Fruit fly (Drosophila melanogaster) whole organism, embryonic: ENCODE measurements around the gene MsR1.

Experiments
- Antp ChIP-seq: fragments of 200-800 bp; sonication (Bioruptor generic); optimal IDR thresholded peaks from 3 replicates; lab custom pipeline; 2016; ENCODE audit warnings: missing biosample characterization, missing genetic modification characterization
- B-H1 ChIP-seq: fragments of 200-800 bp; sonication (Bioruptor generic); IDR thresholded peaks from 3 replicates; pipeline ENCODE4 v1.3.6; 2022; ENCODE audit warnings: missing biosample characterization, missing genetic modification characterization
- CG1024 ChIP-seq: fragments of 200-800 bp; sonication (Bioruptor generic); IDR thresholded peaks from 2 replicates; pipeline ENCODE4 v1.3.6; 2022; ENCODE audit warnings: missing biosample characterization, missing genetic modification characterization
- CG10274 ChIP-seq: fragments of 200-800 bp; sonication (Bioruptor generic); optimal IDR thresholded peaks from 3 replicates; lab custom pipeline; 2017; ENCODE audit warnings: missing biosample characterization, mild to moderate bottlenecking, missing genetic modification characterization
- CG10366 ChIP-seq: fragments of 200-800 bp; sonication (Bioruptor generic); IDR thresholded peaks from 2 replicates; pipeline ENCODE4 v1.3.6; 2022; ENCODE audit warnings: missing biosample characterization, missing genetic modification characterization
- CG11695 ChIP-seq: fragments of 200-800 bp; sonication (Bioruptor generic); IDR thresholded peaks from 3 replicates; pipeline ENCODE4 v1.3.6; 2022; ENCODE audit warnings: missing biosample characterization, missing genetic modification characterization
- CG12659 ChIP-seq: fragments of 200-800 bp; sonication (Bioruptor generic); optimal IDR thresholded peaks from 3 replicates; lab custom pipeline; 2017; ENCODE audit warnings: mild to moderate bottlenecking, missing biosample characterization, missing genetic modification reagents, missing genetic modification characterization
- CG12744 ChIP-seq: fragments of 200-800 bp; sonication (Bioruptor generic); optimal IDR thresholded peaks from 2 replicates; lab custom pipeline; 2016; ENCODE audit warnings: missing biosample characterization, missing genetic modification characterization
- CG12769 ChIP-seq: fragments of 200-800 bp; sonication (Bioruptor generic); optimal IDR thresholded peaks from 2 replicates; lab custom pipeline; 2019; ENCODE audit warnings: missing biosample characterization, mild to moderate bottlenecking, missing genetic modification characterization, moderate library complexity
- CG14710 ChIP-seq: fragments of 200-800 bp; sonication (Bioruptor generic); optimal IDR thresholded peaks from 3 replicates; lab custom pipeline; 2019; ENCODE audit warnings: missing biosample characterization, mild to moderate bottlenecking, missing genetic modification characterization, moderate library complexity
- CG15269 ChIP-seq: fragments of 200-800 bp; sonication (Bioruptor generic); optimal IDR thresholded peaks from 2 replicates; lab custom pipeline; 2018; ENCODE audit warnings: missing biosample characterization, mild to moderate bottlenecking, missing genetic modification characterization, moderate library complexity
- CG1603 ChIP-seq: fragments of 200-800 bp; sonication (Bioruptor generic); optimal IDR thresholded peaks from 2 replicates; lab custom pipeline; 2019; ENCODE audit warnings: missing biosample characterization, mild to moderate bottlenecking, missing genetic modification characterization, moderate library complexity
- CG16779 ChIP-seq: fragments of 200-800 bp; sonication (Bioruptor generic); IDR thresholded peaks from 2 replicates; pipeline ENCODE4 v1.3.6; 2022; ENCODE audit warnings: missing biosample characterization, missing genetic modification characterization
- CG16815 ChIP-seq: fragments of 200-800 bp; sonication (Bioruptor generic); optimal IDR thresholded peaks from 3 replicates; lab custom pipeline; 2017; ENCODE audit warnings: missing biosample characterization, mild to moderate bottlenecking, missing genetic modification characterization
- CG17186 ChIP-seq: fragments of 200-800 bp; sonication (Bioruptor generic); optimal IDR thresholded peaks from 3 replicates; lab custom pipeline; 2017; ENCODE audit warnings: missing biosample characterization, missing genetic modification reagents, missing genetic modification characterization
- CG1792 ChIP-seq: fragments of 200-800 bp; sonication (Bioruptor generic); optimal IDR thresholded peaks from 2 replicates; lab custom pipeline; 2016; ENCODE audit warnings: missing biosample characterization, missing genetic modification characterization
- CG30403 ChIP-seq: fragments of 200-800 bp; sonication (Bioruptor generic); optimal IDR thresholded peaks from 3 replicates; lab custom pipeline; 2016; ENCODE audit warnings: missing biosample characterization, missing genetic modification characterization
- CG32532 ChIP-seq: fragments of 200-800 bp; sonication (Bioruptor generic); IDR thresholded peaks from 2 replicates; pipeline ENCODE4 v1.3.6; 2022; ENCODE audit warnings: missing biosample characterization, missing genetic modification characterization
- CG33213 ChIP-seq: fragments of 200-800 bp; sonication (Bioruptor generic); optimal IDR thresholded peaks from 3 replicates; lab custom pipeline; 2016; ENCODE audit warnings: missing biosample characterization, missing genetic modification characterization
- CG3847 ChIP-seq: fragments of 200-800 bp; sonication (Bioruptor generic); IDR thresholded peaks from 2 replicates; pipeline ENCODE4 v1.3.6; 2022; ENCODE audit warnings: missing biosample characterization, missing genetic modification characterization
- CG4617 ChIP-seq: fragments of 200-800 bp; sonication (Bioruptor generic); optimal IDR thresholded peaks from 3 replicates; lab custom pipeline; 2016; ENCODE audit warnings: missing biosample characterization, missing genetic modification characterization, borderline replicate concordance
- CG4707 ChIP-seq: fragments of 200-800 bp; sonication (Bioruptor generic); optimal IDR thresholded peaks from 2 replicates; lab custom pipeline; 2018; ENCODE audit warnings: missing biosample characterization, mild to moderate bottlenecking, missing genetic modification characterization, moderate library complexity
- CG5180 ChIP-seq: fragments of 200-800 bp; sonication (Bioruptor generic); optimal IDR thresholded peaks from 3 replicates; lab custom pipeline; 2017; ENCODE audit warnings: missing biosample characterization, missing genetic modification characterization, mild to moderate bottlenecking, moderate library complexity, missing genetic modification reagents
- CG6175 ChIP-seq: fragments of 200-800 bp; sonication (Bioruptor generic); IDR thresholded peaks from 3 replicates; pipeline ENCODE4 v1.3.6; 2022; ENCODE audit warnings: missing biosample characterization, missing genetic modification characterization
- CG6791 ChIP-seq: fragments of 200-800 bp; sonication (Bioruptor generic); IDR thresholded peaks from 3 replicates; pipeline ENCODE4 v1.3.6; 2022; ENCODE audit warnings: missing biosample characterization, missing genetic modification characterization; ENCODE audit not compliant: partially characterized antibody
- CG9797 ChIP-seq: fragments of 200-800 bp; sonication (Bioruptor generic); optimal IDR thresholded peaks from 3 replicates; lab custom pipeline; 2018; ENCODE audit warnings: missing biosample characterization, mild to moderate bottlenecking, missing genetic modification characterization
- CHES-1-like ChIP-seq: fragments of 200-800 bp; sonication (Bioruptor generic); optimal IDR thresholded peaks from 2 replicates; lab custom pipeline; 2016; ENCODE audit warnings: missing biosample characterization, missing genetic modification characterization
- CTCF ChIP-seq: fragments of 200-800 bp; sonication (Bioruptor generic); optimal IDR thresholded peaks from 2 replicates; lab custom pipeline; 2017; ENCODE audit warnings: missing biosample characterization, mild to moderate bottlenecking, missing genetic modification characterization, moderate library complexity
- Dip3 ChIP-seq: fragments of 200-800 bp; sonication (Bioruptor generic); optimal IDR thresholded peaks from 3 replicates; lab custom pipeline; 2016; ENCODE audit warnings: missing biosample characterization, missing genetic modification characterization
- Dp ChIP-seq: fragments of 200-800 bp; sonication (Bioruptor generic); optimal IDR thresholded peaks from 2 replicates; lab custom pipeline; 2018; ENCODE audit warnings: missing biosample characterization, mild to moderate bottlenecking, missing genetic modification characterization, moderate library complexity
- HLH4C ChIP-seq: fragments of 200-800 bp; sonication (Bioruptor generic); IDR thresholded peaks from 3 replicates; pipeline ENCODE4 v1.3.6; 2022; ENCODE audit warnings: missing biosample characterization, missing genetic modification characterization; ENCODE audit not compliant: partially characterized antibody
- Jarid2 ChIP-seq: fragments of 200-800 bp; sonication (Bioruptor generic); optimal IDR thresholded peaks from 3 replicates; lab custom pipeline; 2017; ENCODE audit warnings: mild to moderate bottlenecking, missing biosample characterization, missing genetic modification reagents, missing genetic modification characterization
- MESR4 ChIP-seq: fragments of 200-800 bp; sonication (Bioruptor generic); optimal IDR thresholded peaks from 2 replicates; lab custom pipeline; 2018; ENCODE audit warnings: missing biosample characterization, mild to moderate bottlenecking, missing genetic modification characterization, moderate library complexity
- Max ChIP-seq: fragments of 200-800 bp; sonication (Bioruptor generic); optimal IDR thresholded peaks from 2 replicates; lab custom pipeline; 2016; ENCODE audit warnings: missing biosample characterization, mild to moderate bottlenecking, missing genetic modification characterization
- NFAT ChIP-seq: fragments of 200-800 bp; sonication (Bioruptor generic); IDR thresholded peaks from 2 replicates; pipeline ENCODE4 v1.3.6; 2022; ENCODE audit warnings: missing biosample characterization, missing genetic modification characterization
- Six4 ChIP-seq: fragments of 200-800 bp; sonication (Bioruptor generic); optimal IDR thresholded peaks from 2 replicates; lab custom pipeline; 2016; ENCODE audit warnings: missing biosample characterization, missing genetic modification characterization
- Spps ChIP-seq: fragments of 200-800 bp; sonication (Bioruptor generic); optimal IDR thresholded peaks from 2 replicates; lab custom pipeline; 2018; ENCODE audit warnings: missing biosample characterization, mild to moderate bottlenecking, missing genetic modification characterization
- Sry-δ ChIP-seq: fragments of 200-800 bp; sonication (Bioruptor generic); optimal IDR thresholded peaks from 2 replicates; lab custom pipeline; 2016; ENCODE audit warnings: missing biosample characterization, missing genetic modification characterization
- amos ChIP-seq: fragments of 200-800 bp; sonication (Bioruptor generic); IDR thresholded peaks from 2 replicates; pipeline ENCODE4 v1.3.6; 2022; ENCODE audit warnings: missing biosample characterization, missing genetic modification characterization; ENCODE audit not compliant: partially characterized antibody
- ara ChIP-seq: fragments of 200-800 bp; sonication (Bioruptor generic); IDR thresholded peaks from 2 replicates; pipeline ENCODE4 v1.3.6; 2022; ENCODE audit warnings: missing biosample characterization, missing genetic modification characterization
- dm ChIP-seq: fragments of 200-800 bp; sonication (Bioruptor generic); optimal IDR thresholded peaks from 3 replicates; lab custom pipeline; 2016; ENCODE audit warnings: missing biosample characterization, missing genetic modification characterization
- ems ChIP-seq: fragments of 200-800 bp; sonication (Bioruptor generic); optimal IDR thresholded peaks from 3 replicates; lab custom pipeline; 2016; ENCODE audit warnings: missing biosample characterization, missing genetic modification characterization
- esg ChIP-seq: fragments of 200-800 bp; sonication (Bioruptor generic); conservative IDR thresholded peaks from 2 replicates; pipeline ENCODE4 v1.3.6; 2022; ENCODE audit warnings: missing biosample characterization, missing genetic modification characterization
- gce ChIP-seq: fragments of 200-800 bp; sonication (Bioruptor generic); IDR thresholded peaks from 3 replicates; pipeline ENCODE4 v1.3.6; 2022; ENCODE audit warnings: missing biosample characterization, missing genetic modification characterization
- knrl ChIP-seq: fragments of 200-800 bp; sonication (Bioruptor generic); IDR thresholded peaks from 3 replicates; pipeline ENCODE4 v1.3.6; 2022; ENCODE audit warnings: missing biosample characterization, missing genetic modification characterization; ENCODE audit not compliant: partially characterized antibody
- lmd ChIP-seq: fragments of 200-800 bp; sonication (Bioruptor generic); IDR thresholded peaks from 2 replicates; pipeline ENCODE4 v1.3.6; 2022; ENCODE audit warnings: missing biosample characterization, missing genetic modification characterization
- pzg ChIP-seq: fragments of 200-800 bp; sonication (Bioruptor generic); optimal IDR thresholded peaks from 3 replicates; lab custom pipeline; 2018; ENCODE audit warnings: missing biosample characterization, mild to moderate bottlenecking, missing genetic modification characterization, moderate library complexity
- schlank ChIP-seq: fragments of 200-800 bp; sonication (Bioruptor generic); optimal IDR thresholded peaks from 2 replicates; lab custom pipeline; 2018; ENCODE audit warnings: missing biosample characterization, mild to moderate bottlenecking, missing genetic modification characterization
- sisA ChIP-seq: fragments of 200-800 bp; sonication (Bioruptor generic); IDR thresholded peaks from 2 replicates; pipeline ENCODE4 v1.3.6; 2022; ENCODE audit warnings: missing biosample characterization, missing genetic modification characterization
- stwl ChIP-seq: fragments of 200-800 bp; sonication (Bioruptor generic); optimal IDR thresholded peaks from 3 replicates; lab custom pipeline; 2018; ENCODE audit warnings: missing biosample characterization, mild to moderate bottlenecking, missing genetic modification characterization, moderate library complexity
- z ChIP-seq: fragments of 200-800 bp; sonication (Bioruptor generic); IDR thresholded peaks from 3 replicates; pipeline ENCODE4 v1.3.6; 2022; ENCODE audit warnings: missing biosample characterization, missing genetic modification characterization

The MsR1 gene

DNA sequence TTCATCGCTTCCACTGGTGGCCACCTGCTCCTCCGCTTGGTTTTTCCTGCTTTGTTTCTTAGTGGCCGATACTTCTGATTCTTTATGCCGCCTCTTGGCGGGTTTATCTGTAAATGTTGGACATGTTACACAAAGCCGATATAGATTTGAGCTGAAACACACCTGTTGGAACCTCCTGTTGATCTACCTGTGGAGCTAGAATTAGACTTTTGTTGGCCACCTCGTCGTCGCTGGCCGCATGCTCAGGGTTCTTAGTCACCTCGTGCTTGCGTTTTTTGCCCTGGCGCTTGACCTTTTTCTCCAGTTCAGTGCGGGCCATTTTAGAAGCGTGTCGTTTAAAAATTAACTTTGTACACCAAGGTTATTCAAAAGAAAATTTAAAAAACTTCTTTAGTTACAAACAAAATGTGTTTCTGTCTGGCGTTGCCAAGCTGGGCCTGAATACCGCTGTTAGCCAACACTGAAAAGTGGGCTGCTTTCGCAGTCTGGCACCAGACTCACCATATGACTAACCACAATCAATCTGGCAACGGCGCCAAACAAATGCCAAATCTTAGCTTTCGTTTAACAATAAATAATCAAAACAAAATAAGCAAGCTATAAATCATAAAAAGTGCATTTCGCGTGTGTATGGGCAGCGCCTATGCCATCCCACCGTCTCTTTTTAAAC, 54.8 kb downstream of the MsR1 start, which contains the start of the genes CG15877 and Svil (continued):
- no peak for TF ChIP-seq CG4707
- TF ChIP-seq ems (GFP tag; lab: Kevin White, UChicago): no peak
- TF ChIP-seq gce: no peak
- TF ChIP-seq CG4617 (GFP tag; lab: Kevin White, UChicago): peak; percentile 66
- TF ChIP-seq CG1792: no peak
- TF ChIP-seq CG15269 (tag; lab: Kevin White, UChicago): no peak
- TF ChIP-seq CG1603 (tag; lab: Kevin White, UChicago): peak; percentile 72
- 0 out of 3 replicates have a peak, but pooled peaks have one; percentile 30 for TF ChIP-seq knrl (GFP tag; lab: Robert Waterston, UW)
- no peak for TF ChIP-seq esg (GFP tag; lab: Robert Waterston, UW)
- TF ChIP-seq lmd: peak; percentile 10; the same call in 1 of the 2 replicates
- TF ChIP-seq CTCF (GFP tag; lab: Kevin White, UChicago): peak; percentile 22
- peak; percentile 42 for TF ChIP-seq Max (GFP tag; lab: Kevin White, UChicago)
- no peak for TF ChIP-seq Six4 (GFP tag; lab: Kevin White, UChicago)
- TF ChIP-seq Sry-δ (GFP tag; lab: Kevin White, UChicago): peak; percentile 28
- peak; percentile 39 for TF ChIP-seq MESR4 (GFP tag; lab: Kevin White, UChicago)
- peak; percentile 71 for TF ChIP-seq CG6791 (GFP tag; lab: Robert Waterston, UW)
- TF ChIP-seq Spps: no peak
- 0 out of 2 replicates have a peak, but pooled peaks have one; percentile 2 for TF ChIP-seq CG1024 (GFP tag; lab: Robert Waterston, UW)
- TF ChIP-seq CG12744 (GFP tag; lab: Kevin White, UChicago): no peak
- no peak for TF ChIP-seq CG10366 (GFP tag; lab: Robert Waterston, UW)
- no peak for TF ChIP-seq ara (GFP tag; lab: Robert Waterston, UW)
- TF ChIP-seq CG14710 (tag; lab: Kevin White, UChicago): peak; percentile 83
- peak; percentile 80 for TF ChIP-seq dm (GFP tag; lab: Kevin White, UChicago)
- peak; percentile 58 for TF ChIP-seq Dp (GFP tag; lab: Kevin White, UChicago)
- peak; percentile 72 for TF ChIP-seq pzg (GFP tag; lab: Kevin White, UChicago)
- no peak for TF ChIP-seq CG10274 (GFP tag; lab: Kevin White, UChicago)
- no peak for TF ChIP-seq schlank
- TF ChIP-seq B-H1 (GFP tag; lab: Robert Waterston, UW): no peak
- TF ChIP-seq CG12659: peak; percentile 36
- no peak for TF ChIP-seq CG30403 (GFP tag; lab: Kevin White, UChicago)
- TF ChIP-seq CG12769: peak; percentile 29
- TF ChIP-seq stwl: peak; percentile 78
- TF ChIP-seq CG16815 (GFP tag; lab: Kevin White, UChicago): no peak
- TF ChIP-seq CG9797: peak; percentile 7
- TF ChIP-seq CG32532 (GFP tag; lab: Robert Waterston, UW): peak; percentile 12; the same call in 1 of the 2 replicates
- peak; percentile 28 for TF ChIP-seq Antp (GFP tag; lab: Kevin White, UChicago)
- peak; percentile 0 for TF ChIP-seq CHES-1-like
- TF ChIP-seq, all 482 proteins: peak for 89

DNA sequence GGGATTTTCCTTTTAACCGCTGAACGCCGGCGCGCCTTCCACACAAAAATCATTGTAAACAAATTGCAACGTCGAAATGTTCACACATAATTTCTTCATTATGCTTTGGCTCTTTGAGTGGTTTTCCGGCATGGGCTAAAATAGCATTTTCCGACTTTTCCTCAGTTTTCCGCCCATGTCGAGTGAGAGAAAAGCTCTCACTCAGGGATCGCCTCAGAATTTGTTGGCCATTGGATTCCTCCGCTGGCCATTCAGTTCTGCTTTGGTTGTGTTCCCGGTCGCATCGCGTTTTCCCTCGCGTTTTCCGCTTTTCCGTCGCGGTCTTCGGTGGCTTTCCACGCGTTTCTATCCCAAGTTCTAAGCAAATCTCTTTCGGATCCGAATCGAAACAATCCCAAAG, 56.1 kb downstream of the MsR1 start:
- TF ChIP-seq Dip3 (GFP tag; lab: Kevin White, UChicago): no peak
- peak; percentile 17 for TF ChIP-seq Jarid2 (GFP tag; lab: Kevin White, UChicago)
- no peak for TF ChIP-seq CG6175 (GFP tag; lab: Robert Waterston, UW)
- 0 out of 2 replicates have a peak, but pooled peaks have one; percentile 22 for TF ChIP-seq CG16779 (GFP tag; lab: Robert Waterston, UW)
- TF ChIP-seq sisA (GFP tag; lab: Robert Waterston, UW): no peak
- no peak for TF ChIP-seq CG17186 (GFP tag; lab: Kevin White, UChicago)
- 0 out of 2 replicates have a peak, but pooled peaks have one; percentile 10 for TF ChIP-seq CG32532 (GFP tag; lab: Robert Waterston, UW)
- 0 out of 3 replicates have a peak, but pooled peaks have one; percentile 28 for TF ChIP-seq HLH4C (GFP tag; lab: Robert Waterston, UW)
- no peak for TF ChIP-seq CG3847 (GFP tag; lab: Robert Waterston, UW)
- peak; percentile 51 for TF ChIP-seq CG12769
- peak; percentile 47 for TF ChIP-seq CG5180 (GFP tag; lab: Kevin White, UChicago)
- 0 out of 2 replicates have a peak, but pooled peaks have one; percentile 5 for TF ChIP-seq amos
- TF ChIP-seq CG11695: no peak
- TF ChIP-seq CG33213: no peak
- TF ChIP-seq z: peak; percentile 92
- TF ChIP-seq NFAT (GFP tag; lab: Robert Waterston, UW): peak; percentile 35; the same call in 1 of the 2 replicates
